Worm (Caenorhabditis elegans): ENCODE results near the gene F22E5.7.

- TF ChIP-seq tab-1 (GFP tag; IDR thresholded peaks at IDR 0.05) (no peak), ztf-29 (GFP tag; IDR thresholded peaks at IDR 0.05) (no peak), med-1 (GFP tag; optimal IDR thresholded peaks at IDR 0.05; ENCODE audit: insufficient read depth) (no peak), ref-1 (GFP tag; conservative IDR thresholded peaks at IDR 0.05) (no peak), flt-1 (GFP tag; IDR thresholded peaks at IDR 0.05) (no peak), ztf-23 (GFP tag; IDR thresholded peaks at IDR 0.05) (no peak)
Measured at ce11 chrII:2627154-2627799, 14.6 kb upstream of the F22E5.7 start, which contains the start of gene sri-71.

Measured in whole organism, midembryonic.